Worm (Caenorhabditis elegans) whole organism, L3 larva: Measurements from ENCODE around the gene dct-16.

Source experiments
- ZK546.5 ChIP-seq: sonication (generic microtip); optimal IDR thresholded peaks from 2 replicates; lab custom pipeline; 2017; ENCODE audit warnings: missing biosample characterization, missing genetic modification characterization
- aly-2 ChIP-seq: fragments of 150-350 bp; optimal IDR thresholded peaks from 2 replicates; lab custom pipeline; 2014; ENCODE audit warnings: missing biosample characterization, missing genetic modification characterization
- ama-1 ChIP-seq: fragments of 150-350 bp; optimal IDR thresholded peaks from 2 replicates; lab custom pipeline; 2018
- ceh-16 ChIP-seq: sonication (generic microtip); optimal IDR thresholded peaks from 2 replicates; lab custom pipeline; 2017; ENCODE audit warnings: missing biosample characterization, missing genetic modification characterization
- ceh-28 ChIP-seq: fragments of 150-350 bp; optimal IDR thresholded peaks from 2 replicates; lab custom pipeline; 2014; ENCODE audit warnings: missing biosample characterization, missing genetic modification reagents, missing genetic modification characterization
- ceh-82 ChIP-seq: fragments of 150-350 bp; optimal IDR thresholded peaks from 2 replicates; lab custom pipeline; 2014; ENCODE audit warnings: missing biosample characterization, missing genetic modification characterization
- ceh-9 ChIP-seq: sonication (generic microtip); optimal IDR thresholded peaks from 2 replicates; lab custom pipeline; 2018; ENCODE audit warnings: missing biosample characterization, missing genetic modification characterization
- daf-12 ChIP-seq: fragments of 150-350 bp; optimal IDR thresholded peaks from 2 replicates; lab custom pipeline; 2014; ENCODE audit warnings: missing biosample characterization, missing genetic modification reagents, missing genetic modification characterization
- egl-27 ChIP-seq: sonication (generic microtip); optimal IDR thresholded peaks from 4 replicates; lab custom pipeline; 2017; ENCODE audit warnings: missing biosample characterization, missing genetic modification reagents, missing genetic modification characterization
- egl-5 ChIP-seq: fragments of 150-350 bp; optimal IDR thresholded peaks from 2 replicates; lab custom pipeline; 2017; ENCODE audit warnings: missing biosample characterization, missing genetic modification reagents, missing genetic modification characterization, inconsistent platforms
- elt-1 ChIP-seq: fragments of 150-350 bp; optimal IDR thresholded peaks from 2 replicates; lab custom pipeline; 2014; ENCODE audit warnings: missing biosample characterization, missing genetic modification characterization
- elt-2 ChIP-seq: sonication (generic microtip); optimal IDR thresholded peaks from 2 replicates; lab custom pipeline; 2016; ENCODE audit warnings: missing genetic modification reagents, mild to moderate bottlenecking, missing genetic modification characterization, missing compliant biosample characterization
- elt-3 ChIP-seq, 3 experiments: fragments of 150-350 bp in 1 of 3; sonication (generic microtip) in 2 of 3; optimal IDR thresholded peaks; 2 replicates in 2 of 3; 4 replicates in 1 of 3; lab custom pipeline; 2014 to 2017; ENCODE audit warnings: missing biosample characterization in 3 of 3, missing genetic modification characterization in 3 of 3
- eor-1 ChIP-seq, 2 experiments: fragments of 150-350 bp; optimal IDR thresholded peaks; 2 replicates each; lab custom pipeline; 2014 to 2018; ENCODE audit warnings: missing biosample characterization in 2 of 2, missing genetic modification characterization in 2 of 2
- fkh-10 ChIP-seq: sonication (generic microtip); optimal IDR thresholded peaks from 2 replicates; lab custom pipeline; 2017; ENCODE audit warnings: missing biosample characterization, missing genetic modification reagents, missing genetic modification characterization
- fkh-2 ChIP-seq: fragments of 150-350 bp; optimal IDR thresholded peaks from 2 replicates; lab custom pipeline; 2014; ENCODE audit warnings: missing biosample characterization, missing genetic modification reagents, missing genetic modification characterization
- fos-1 ChIP-seq: fragments of 150-350 bp; optimal IDR thresholded peaks from 2 replicates; lab custom pipeline; 2014; ENCODE audit warnings: missing biosample characterization, missing genetic modification characterization
- jun-1 ChIP-seq: fragments of 150-350 bp; optimal IDR thresholded peaks from 2 replicates; lab custom pipeline; 2014; ENCODE audit warnings: missing biosample characterization, missing genetic modification reagents, missing genetic modification characterization
- lin-15B ChIP-seq: fragments of 150-350 bp; optimal IDR thresholded peaks from 2 replicates; lab custom pipeline; 2014; ENCODE audit warnings: missing biosample characterization, missing genetic modification characterization
- lin-39 ChIP-seq: fragments of 150-350 bp; optimal IDR thresholded peaks from 2 replicates; lab custom pipeline; 2018; ENCODE audit warnings: missing biosample characterization, missing genetic modification reagents, missing genetic modification characterization
- lsy-12 ChIP-seq: sonication (generic microtip); optimal IDR thresholded peaks from 2 replicates; lab custom pipeline; 2016; ENCODE audit warnings: mild to moderate bottlenecking, missing genetic modification characterization, missing compliant biosample characterization
- mml-1 ChIP-seq: fragments of 150-350 bp; sonication (generic microtip); optimal IDR thresholded peaks from 3 replicates; lab custom pipeline; 2014; ENCODE audit warnings: missing biosample characterization, missing genetic modification characterization
- nfya-1 ChIP-seq: sonication (generic microtip); optimal IDR thresholded peaks from 2 replicates; lab custom pipeline; 2017; ENCODE audit warnings: missing genetic modification characterization, mild to moderate bottlenecking, missing compliant biosample characterization, antibody characterized with exemption, moderate library complexity; ENCODE audit not compliant: insufficient read depth
- nhr-11 ChIP-seq: fragments of 150-350 bp; optimal IDR thresholded peaks from 2 replicates; lab custom pipeline; 2014; ENCODE audit warnings: missing biosample characterization, missing genetic modification characterization
- nhr-12 ChIP-seq: fragments of 150-350 bp; optimal IDR thresholded peaks from 2 replicates; lab custom pipeline; 2014; ENCODE audit warnings: missing biosample characterization, missing genetic modification characterization
- nhr-23 ChIP-seq: fragments of 150-350 bp; optimal IDR thresholded peaks from 2 replicates; lab custom pipeline; 2014; ENCODE audit warnings: missing biosample characterization, missing genetic modification reagents, missing genetic modification characterization
- nhr-237 ChIP-seq: fragments of 150-350 bp; optimal IDR thresholded peaks from 2 replicates; lab custom pipeline; 2014; ENCODE audit warnings: missing biosample characterization, missing genetic modification characterization
- nhr-25 ChIP-seq: sonication (generic microtip); optimal IDR thresholded peaks from 2 replicates; lab custom pipeline; 2017; ENCODE audit warnings: missing biosample characterization, missing genetic modification characterization
- nhr-28 ChIP-seq: fragments of 150-350 bp; optimal IDR thresholded peaks from 2 replicates; lab custom pipeline; 2014; ENCODE audit warnings: missing biosample characterization, missing genetic modification characterization
- nhr-43 ChIP-seq: sonication (generic microtip); optimal IDR thresholded peaks from 2 replicates; lab custom pipeline; 2016; ENCODE audit warnings: mild to moderate bottlenecking, missing genetic modification characterization, missing compliant biosample characterization; ENCODE audit not compliant: poor library complexity, severe bottlenecking
- nhr-67 ChIP-seq: fragments of 150-350 bp; optimal IDR thresholded peaks from 2 replicates; lab custom pipeline; 2014; ENCODE audit warnings: missing biosample characterization, missing genetic modification characterization
- nhr-76 ChIP-seq: fragments of 150-350 bp; sonication (generic microtip); optimal IDR thresholded peaks from 5 replicates; lab custom pipeline; 2014; ENCODE audit warnings: missing biosample characterization, missing genetic modification characterization
- nhr-77 ChIP-seq: fragments of 150-350 bp; optimal IDR thresholded peaks from 2 replicates; lab custom pipeline; 2014; ENCODE audit warnings: missing biosample characterization, missing genetic modification characterization
- pha-4 ChIP-seq: fragments of 150-350 bp; optimal IDR thresholded peaks from 2 replicates; lab custom pipeline; 2014; ENCODE audit warnings: missing biosample characterization, missing genetic modification reagents, missing genetic modification characterization
- pqm-1 ChIP-seq: fragments of 150-350 bp; optimal IDR thresholded peaks from 2 replicates; lab custom pipeline; 2017; ENCODE audit warnings: missing biosample characterization, missing genetic modification characterization, inconsistent platforms
- sea-2 ChIP-seq: fragments of 150-350 bp; sonication (generic microtip); optimal IDR thresholded peaks from 4 replicates; lab custom pipeline; 2014; ENCODE audit warnings: missing biosample characterization, missing genetic modification reagents, missing genetic modification characterization
- skn-1 ChIP-seq: fragments of 150-350 bp; optimal IDR thresholded peaks from 2 replicates; lab custom pipeline; 2014; ENCODE audit warnings: missing biosample characterization, missing genetic modification characterization
- snpc-4 ChIP-seq: fragments of 150-350 bp; optimal IDR thresholded peaks from 2 replicates; lab custom pipeline; 2014; ENCODE audit warnings: missing biosample characterization, missing genetic modification characterization
- tbx-2 ChIP-seq: sonication (generic microtip); optimal IDR thresholded peaks from 2 replicates; lab custom pipeline; 2016; ENCODE audit warnings: mild to moderate bottlenecking, missing genetic modification characterization, missing compliant biosample characterization
- unc-39 ChIP-seq: sonication (generic microtip); optimal IDR thresholded peaks from 4 replicates; lab custom pipeline; 2017; ENCODE audit warnings: missing biosample characterization, missing genetic modification characterization
- unc-62 ChIP-seq: fragments of 150-350 bp; sonication (generic microtip); optimal IDR thresholded peaks from 4 replicates; lab custom pipeline; 2014; ENCODE audit warnings: missing biosample characterization, missing genetic modification reagents, missing genetic modification characterization
- zag-1 ChIP-seq: fragments of 150-350 bp; optimal IDR thresholded peaks from 2 replicates; lab custom pipeline; 2014; ENCODE audit warnings: missing biosample characterization, missing genetic modification characterization
- ztf-11 ChIP-seq: fragments of 150-350 bp; optimal IDR thresholded peaks from 2 replicates; lab custom pipeline; 2014; ENCODE audit warnings: missing biosample characterization, missing genetic modification characterization
- ztf-4 ChIP-seq: fragments of 150-350 bp; optimal IDR thresholded peaks from 2 replicates; lab custom pipeline; 2014; ENCODE audit warnings: missing biosample characterization, missing genetic modification characterization

The dct-16 gene

ce11 chrV:20486549-20486948, 12.3 kb downstream of the dct-16 start:
- no peak for TF ChIP-seq ztf-11
- peak; percentile 16 for TF ChIP-seq nfya-1 (tag; lab: Kevin White, UChicago)
- no peak for TF ChIP-seq unc-39 (tag; lab: Kevin White, UChicago)

ce11 chrV:20485285-20485684, 13.6 kb downstream of the dct-16 start, which contains the start of gene dhcr-7:
Gene dhcr-7, minus strand, starts transcription at chrV:20485385.
- no peak for TF ChIP-seq elt-2 (tag; lab: Kevin White, UChicago)
- no peak for TF ChIP-seq tbx-2
- TF ChIP-seq nhr-77 (tag; lab: Kevin White, UChicago): no peak
- no peak for TF ChIP-seq nhr-237
- no peak for TF ChIP-seq egl-5
- TF ChIP-seq nhr-12: no peak
- TF ChIP-seq aly-2 (tag; lab: Kevin White, UChicago): no peak
- TF ChIP-seq fkh-10 (GFP tag; lab: Kevin White, UChicago): no peak
- no peak for TF ChIP-seq nhr-23 (tag; lab: Kevin White, UChicago)
- TF ChIP-seq ceh-82: no peak
- no peak for TF ChIP-seq daf-12 (tag; lab: Kevin White, UChicago)
- no peak for TF ChIP-seq eor-1 (tag; optimal IDR thresholded peaks at IDR 0.05; lab: Kevin White, UChicago)
- no peak for TF ChIP-seq pha-4 (tag; lab: Kevin White, UChicago)
- no peak for TF ChIP-seq unc-39 (tag; lab: Kevin White, UChicago)
- TF ChIP-seq ZK546.5 (tag; lab: Kevin White, UChicago): no peak
- TF ChIP-seq fos-1 (tag; lab: Kevin White, UChicago): no peak
- TF ChIP-seq pqm-1 (tag; lab: Kevin White, UChicago): no peak
- TF ChIP-seq mml-1 (tag; lab: Kevin White, UChicago): no peak
- TF ChIP-seq ceh-28: no peak
- TF ChIP-seq nhr-25 (tag; lab: Kevin White, UChicago): no peak

- TF ChIP-seq nhr-237 (no peak), nhr-77 (tag; lab: Kevin White, UChicago) (no peak), nhr-11 (no peak), nhr-67 (no peak), unc-62 (no peak), jun-1 (no peak), ceh-9 (tag; lab: Kevin White, UChicago) (no peak)
These were observed 18.1 kb downstream of the dct-16 start for ce11 chrV:20480790-20481189.

ce11 chrV:20479013-20479739, 19.7 kb downstream of the dct-16 start, which contains the start of the genes calf-1 and rpl-2:
Gene calf-1, minus strand, starts transcription at chrV:20479089.
Gene rpl-2, plus strand, starts transcription at chrV:20479689.
- no peak for TF ChIP-seq nhr-12
- peak; percentile 46 for TF ChIP-seq ceh-28
- peak; percentile 44 for TF ChIP-seq nhr-43 (tag; lab: Kevin White, UChicago)
- no peak for TF ChIP-seq unc-39 (tag; lab: Kevin White, UChicago)
- no peak for TF ChIP-seq eor-1 (tag; optimal IDR thresholded peaks at IDR 0.05; lab: Kevin White, UChicago)
- no peak for TF ChIP-seq nhr-76 (tag; lab: Kevin White, UChicago)
- no peak for TF ChIP-seq nhr-77 (tag; lab: Kevin White, UChicago)
- peak; percentile 69 for TF ChIP-seq lin-15B (tag; lab: Kevin White, UChicago)
- no peak for TF ChIP-seq pqm-1 (tag; lab: Kevin White, UChicago)
- no peak for TF ChIP-seq daf-12 (tag; lab: Kevin White, UChicago)
- no peak for TF ChIP-seq ceh-16 (tag; lab: Kevin White, UChicago)
- TF ChIP-seq ztf-11: no peak
- peak; percentile 81 for TF ChIP-seq pha-4 (tag; lab: Kevin White, UChicago)
- no peak for TF ChIP-seq aly-2 (tag; lab: Kevin White, UChicago)
- TF ChIP-seq mml-1 (tag; lab: Kevin White, UChicago): no peak
- TF ChIP-seq nhr-28 (tag; lab: Kevin White, UChicago): no peak
- TF ChIP-seq nhr-25 (tag; lab: Kevin White, UChicago): peak; percentile 44
- TF ChIP-seq skn-1: no peak
- peak; percentile 18 for TF ChIP-seq ama-1 (lab: Kevin White, UChicago)
- no peak for TF ChIP-seq egl-27 (tag; lab: Kevin White, UChicago)
- peak; percentile 79 for TF ChIP-seq nfya-1 (tag; lab: Kevin White, UChicago)
- TF ChIP-seq elt-3 (tag; optimal IDR thresholded peaks at IDR 0.05; lab: Kevin White, UChicago): no peak
- no peak for TF ChIP-seq nhr-67
- no peak for TF ChIP-seq snpc-4 (tag; lab: Kevin White, UChicago)
- TF ChIP-seq jun-1: no peak
- peak; percentile 57 for TF ChIP-seq lin-39 (tag; lab: Kevin White, UChicago)
- no peak for TF ChIP-seq ztf-4
- TF ChIP-seq zag-1 (tag; lab: Kevin White, UChicago): no peak
- TF ChIP-seq lsy-12 (tag; lab: Kevin White, UChicago): no peak
- TF ChIP-seq nhr-237: no peak
- TF ChIP-seq sea-2: no peak
- no peak for TF ChIP-seq unc-62
- peak; percentile 64 for TF ChIP-seq nhr-23 (tag; lab: Kevin White, UChicago)
- TF ChIP-seq tbx-2: no peak
- peak; percentile 18 for TF ChIP-seq nhr-11
- TF ChIP-seq elt-2 (tag; lab: Kevin White, UChicago): peak; percentile 27
- TF ChIP-seq ZK546.5 (tag; lab: Kevin White, UChicago): no peak
- no peak for TF ChIP-seq fkh-2 (tag; lab: Kevin White, UChicago)
- no peak for TF ChIP-seq elt-1
